Fruit fly (Drosophila melanogaster): ENCODE data around the gene Drak.
A peak's percentile ranks its signal among the peaks of the same experiment; 100 is the strongest.

Gene Drak

dm6 chrX:11528026-11528702 is 35.2 kb downstream of the Drak start (continued):
- TF ChIP-seq Camta (GFP tag; optimal IDR thresholded peaks at IDR 0.05) (peak; percentile 42), CG6272 (GFP tag; IDR thresholded peaks at IDR 0.05) (peak; percentile 45; the same call in 1 of the 2 replicates), bowl (GFP tag; IDR thresholded peaks at IDR 0.05) (0 out of 2 replicates have a peak, but pooled peaks have one; percentile 12), CG6854 (GFP tag; optimal IDR thresholded peaks at IDR 0.05) (peak; percentile 1), Opbp (GFP tag; IDR thresholded peaks at IDR 0.05; ENCODE audit: partially characterized antibody) (no peak), sob (GFP tag; IDR thresholded peaks at IDR 0.05) (peak; percentile 70), fd3F (GFP tag; optimal IDR thresholded peaks at IDR 0.05) (no peak), Sox102F (GFP tag; optimal IDR thresholded peaks at IDR 0.05) (peak; percentile 83), twi (tag; optimal IDR thresholded peaks at IDR 0.05) (peak; percentile 85), CG1603 (tag; optimal IDR thresholded peaks at IDR 0.05) (peak; percentile 75), Hr51 (GFP tag; optimal IDR thresholded peaks at IDR 0.05) (peak; percentile 9 to 66), MBD-R2 (GFP tag; IDR thresholded peaks at IDR 0.05) (no peak), jing (GFP tag; optimal IDR thresholded peaks at IDR 0.05) (peak; percentile 64), Dfd (GFP tag; optimal IDR thresholded peaks at IDR 0.05) (no peak), CG8478 (optimal IDR thresholded peaks at IDR 0.05) (no peak), CG14050 (GFP tag; IDR thresholded peaks at IDR 0.05) (peak; percentile 41; the same call in 1 of the 3 replicates), Side (GFP tag; optimal IDR thresholded peaks at IDR 0.05) (no peak), Nf-YC (tag; optimal IDR thresholded peaks at IDR 0.05) (peak; percentile 17), Rfx (GFP tag; IDR thresholded peaks at IDR 0.05) (no peak), ap (GFP tag; IDR thresholded peaks at IDR 0.05) (peak; percentile 52; the same call in 1 of the 2 replicates), CG17829 (tag; optimal IDR thresholded peaks at IDR 0.05) (peak; percentile 91), C15 (GFP tag; IDR thresholded peaks at IDR 0.05) (no peak), CG6654 (GFP tag; optimal IDR thresholded peaks at IDR 0.05) (peak; percentile 64), CG12769 (tag; optimal IDR thresholded peaks at IDR 0.05) (peak; percentile 7), CG31441 (GFP tag; IDR thresholded peaks at IDR 0.05) (peak; percentile 95), CG3065 (GFP tag; optimal IDR thresholded peaks at IDR 0.05) (peak; percentile 49), dimm (GFP tag; IDR thresholded peaks at IDR 0.05) (no peak), Antp (GFP tag; optimal IDR thresholded peaks at IDR 0.05) (no peak), CG18011 (GFP tag; optimal IDR thresholded peaks at IDR 0.05) (peak; percentile 6), Myb (GFP tag; optimal IDR thresholded peaks at IDR 0.05) (no peak), CG4730 (GFP tag; IDR thresholded peaks at IDR 0.05) (peak; percentile 60), pan (optimal IDR thresholded peaks at IDR 0.05) (no peak), pan (GFP tag; optimal IDR thresholded peaks at IDR 0.05 in 1 of 2, IDR thresholded peaks at IDR 0.05 in 1 of 2) (peak in 1 of 2 experiments; percentile 67), sens-2 (GFP tag; IDR thresholded peaks at IDR 0.05) (peak; percentile 73), yki (optimal IDR thresholded peaks at IDR 0.05) (no peak), gro (GFP tag; optimal IDR thresholded peaks at IDR 0.05) (no peak), en (GFP tag; optimal IDR thresholded peaks at IDR 0.05) (no peak), kah (GFP tag; optimal IDR thresholded peaks at IDR 0.05) (peak; percentile 66), sqz (GFP tag; optimal IDR thresholded peaks at IDR 0.05) (peak; percentile 72), gcm (GFP tag; optimal IDR thresholded peaks at IDR 0.05) (peak; percentile 87), Fer1 (GFP tag; optimal IDR thresholded peaks at IDR 0.05) (peak; percentile 32)

- TF ChIP-seq Xrp1 (GFP tag; IDR thresholded peaks at IDR 0.05) (0 out of 2 replicates have a peak, but pooled peaks have one; percentile 29), CG17385 (GFP tag; optimal IDR thresholded peaks at IDR 0.05) (no peak), CG8359 (GFP tag; optimal IDR thresholded peaks at IDR 0.05; ENCODE audit: borderline replicate concordance) (peak; percentile 20), Drgx (GFP tag; IDR thresholded peaks at IDR 0.05) (peak; percentile 71)
Observed at dm6 chrX:11531245-11531644, 38.3 kb downstream of the Drak start.

All from whole organism, embryonic.